Fruit fly (Drosophila melanogaster): Measurements from ENCODE around the gene tld.

tld gene

dm6 chr3R:24771273-24772231 lies 22.0 kb downstream of the tld start, which contains the start of gene CG42331 (continued):
- no peak for TF ChIP-seq CG10321 (GFP tag; IDR thresholded peaks at IDR 0.05)
- TF ChIP-seq ash1 (GFP tag; optimal IDR thresholded peaks at IDR 0.05): no peak
- TF ChIP-seq repo (GFP tag; optimal IDR thresholded peaks at IDR 0.05): no peak
- TF ChIP-seq Bdp1 (GFP tag; optimal IDR thresholded peaks at IDR 0.05): no peak
- TF ChIP-seq Doc3 (GFP tag; IDR thresholded peaks at IDR 0.05; ENCODE audit: partially characterized antibody): no peak
- TF ChIP-seq CG15073 (GFP tag; optimal IDR thresholded peaks at IDR 0.05): no peak
- peak; percentile 51 for TF ChIP-seq Bteb2 (GFP tag; optimal IDR thresholded peaks at IDR 0.05)
- TF ChIP-seq insv (GFP tag; optimal IDR thresholded peaks at IDR 0.05): no peak
- TF ChIP-seq sisA (GFP tag; IDR thresholded peaks at IDR 0.05): peak; percentile 51
- TF ChIP-seq ems (GFP tag; optimal IDR thresholded peaks at IDR 0.05): peak; percentile 48
- no peak for TF ChIP-seq CG30020 (tag; optimal IDR thresholded peaks at IDR 0.05)
- no peak for TF ChIP-seq CG1529 (GFP tag; optimal IDR thresholded peaks at IDR 0.05)
- no peak for TF ChIP-seq dmrt11E (tag; optimal IDR thresholded peaks at IDR 0.05)
- peak; percentile 47 for TF ChIP-seq ERR (GFP tag; optimal IDR thresholded peaks at IDR 0.05)
- TF ChIP-seq sens-2 (GFP tag; IDR thresholded peaks at IDR 0.05): no peak
- no peak for TF ChIP-seq dan (GFP tag; IDR thresholded peaks at IDR 0.05)
- peak; percentile 45 for TF ChIP-seq CG5180 (GFP tag; optimal IDR thresholded peaks at IDR 0.05)
- TF ChIP-seq croc (GFP tag; conservative IDR thresholded peaks at IDR 0.05): peak; percentile 37; the same call in 2 of the 3 replicates
- no peak for TF ChIP-seq CG1024 (GFP tag; IDR thresholded peaks at IDR 0.05)
- TF ChIP-seq CG8290 (GFP tag; optimal IDR thresholded peaks at IDR 0.05): no peak
- peak in 1 of 2 experiments; percentile 27 for TF ChIP-seq CG8290 (tag; optimal IDR thresholded peaks at IDR 0.05)
- peak; percentile 51 for TF ChIP-seq Ssrp (tag; optimal IDR thresholded peaks at IDR 0.05)
- peak; percentile 4 for TF ChIP-seq B-H2 (GFP tag; optimal IDR thresholded peaks at IDR 0.05)
- no peak; the same call in 1 of the 2 replicates for TF ChIP-seq Ravus (GFP tag; IDR thresholded peaks at IDR 0.05)
- no peak for TF ChIP-seq vnd (GFP tag; IDR thresholded peaks at IDR 0.05; ENCODE audit: partially characterized antibody)
- peak; percentile 60 for TF ChIP-seq cwo (GFP tag; optimal IDR thresholded peaks at IDR 0.05)
- TF ChIP-seq CG4282 (GFP tag; optimal IDR thresholded peaks at IDR 0.05): no peak
- peak; percentile 9 for TF ChIP-seq disco-r (GFP tag; optimal IDR thresholded peaks at IDR 0.05)
- TF ChIP-seq pum (GFP tag; optimal IDR thresholded peaks at IDR 0.05): peak; percentile 45
- TF ChIP-seq CG2199 (GFP tag; IDR thresholded peaks at IDR 0.05): no peak
- no peak for TF ChIP-seq Bgb (GFP tag; IDR thresholded peaks at IDR 0.05; ENCODE audit: partially characterized antibody)
- TF ChIP-seq org-1 (GFP tag; optimal IDR thresholded peaks at IDR 0.05): peak; percentile 44
- peak; percentile 39 for TF ChIP-seq Camta (GFP tag; optimal IDR thresholded peaks at IDR 0.05)
- no peak for TF ChIP-seq Nf-YA (GFP tag; IDR thresholded peaks at IDR 0.05)
- TF ChIP-seq CoRest (tag; optimal IDR thresholded peaks at IDR 0.05): peak; percentile 73
- no peak for TF ChIP-seq wek (GFP tag; optimal IDR thresholded peaks at IDR 0.05)
- TF ChIP-seq Dll (GFP tag; IDR thresholded peaks at IDR 0.05; ENCODE audit: partially characterized antibody): no peak
- peak; percentile 47; the same call in 1 of the 2 replicates for TF ChIP-seq slbo (GFP tag; IDR thresholded peaks at IDR 0.05)
- peak; percentile 92 for TF ChIP-seq sug (tag; optimal IDR thresholded peaks at IDR 0.05)
- TF ChIP-seq slp2 (GFP tag; optimal IDR thresholded peaks at IDR 0.05): peak; percentile 52
- TF ChIP-seq Adf1 (GFP tag; IDR thresholded peaks at IDR 0.05): peak; percentile 71
- peak; percentile 46 for TF ChIP-seq nau (GFP tag; optimal IDR thresholded peaks at IDR 0.05)
- no peak for TF ChIP-seq cad (GFP tag; optimal IDR thresholded peaks at IDR 0.05)
- no peak for TF ChIP-seq Hmx (GFP tag; optimal IDR thresholded peaks at IDR 0.05)
- TF ChIP-seq CG31388 (GFP tag; optimal IDR thresholded peaks at IDR 0.05): no peak
- TF ChIP-seq mirr (GFP tag; optimal IDR thresholded peaks at IDR 0.05): peak; percentile 24
- 0 out of 3 replicates have a peak, but pooled peaks have one; percentile 20 for TF ChIP-seq Dbx (GFP tag; IDR thresholded peaks at IDR 0.05)
- TF ChIP-seq TFAM (GFP tag; optimal IDR thresholded peaks at IDR 0.05): no peak
- TF ChIP-seq CG15479 (GFP tag; optimal IDR thresholded peaks at IDR 0.05): no peak

Data from whole organism, embryonic.